Worm (Caenorhabditis elegans) whole organism, L2 larva: ENCODE results near the gene sedl-1.

Experiments used
- ama-1 ChIP-seq: fragments of 150-350 bp; optimal IDR thresholded peaks from 2 replicates; lab custom pipeline; 2018; ENCODE audit warnings: inconsistent platforms
- ceh-16 ChIP-seq: fragments of 150-350 bp; optimal IDR thresholded peaks from 2 replicates; lab custom pipeline; 2014; ENCODE audit warnings: missing biosample characterization, missing genetic modification characterization
- elt-1 ChIP-seq: fragments of 150-350 bp; optimal IDR thresholded peaks from 2 replicates; lab custom pipeline; 2014; ENCODE audit warnings: missing biosample characterization, missing genetic modification characterization
- lin-13 ChIP-seq: fragments of 150-350 bp; optimal IDR thresholded peaks from 2 replicates; lab custom pipeline; 2014; ENCODE audit warnings: missing biosample characterization, missing genetic modification reagents, missing genetic modification characterization
- nhr-23 ChIP-seq: fragments of 150-350 bp; optimal IDR thresholded peaks from 2 replicates; lab custom pipeline; 2014; ENCODE audit warnings: missing biosample characterization, missing genetic modification reagents, missing genetic modification characterization
- nhr-25 ChIP-seq: fragments of 150-350 bp; sonication (generic microtip); optimal IDR thresholded peaks from 3 replicates; lab custom pipeline; 2014; ENCODE audit warnings: missing biosample characterization, missing genetic modification characterization
- snpc-4 ChIP-seq: fragments of 150-350 bp; optimal IDR thresholded peaks from 2 replicates; lab custom pipeline; 2014; ENCODE audit warnings: missing biosample characterization, missing genetic modification characterization

DNA sequence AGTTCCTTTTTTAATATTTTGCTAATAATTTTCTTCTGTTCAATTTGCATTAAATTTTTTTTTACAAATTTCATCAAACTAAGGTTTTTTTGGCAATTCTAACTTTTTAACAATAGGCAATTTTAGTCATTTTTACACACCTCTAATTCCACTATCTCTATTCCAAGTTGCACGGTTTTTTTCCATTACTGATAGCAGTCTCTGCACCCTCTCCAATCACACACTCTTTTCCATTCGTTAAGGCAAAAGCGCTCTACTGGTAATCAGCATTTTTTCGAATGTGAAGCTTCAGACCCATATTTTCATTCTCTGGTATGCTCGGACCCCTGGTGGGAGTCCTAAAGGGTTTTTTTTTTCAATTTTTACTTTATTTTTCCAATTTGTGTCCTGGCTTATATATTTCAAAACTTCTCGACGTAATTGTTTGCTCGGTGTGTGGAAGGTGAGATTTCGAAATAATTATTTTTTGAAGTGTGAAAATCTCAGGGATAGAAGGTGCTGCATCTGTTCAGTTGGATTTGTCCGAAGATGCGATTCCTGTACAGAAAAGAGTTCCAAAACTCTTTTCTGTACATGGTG, 23.2 kb downstream of the sedl-1 start, which contains the start of the genes F19G12.4 and F19G12.8:
- TF ChIP-seq snpc-4 (tag; lab: Kevin White, UChicago) (no peak), elt-1 (no peak), ceh-16 (tag; lab: Kevin White, UChicago) (no peak), ama-1 (lab: Kevin White, UChicago) (no peak), lin-13 (GFP tag; lab: Kevin White, UChicago) (no peak), nhr-23 (tag; lab: Kevin White, UChicago) (no peak), nhr-25 (no peak)
